Worm (Caenorhabditis elegans): Measurements from ENCODE around the gene T08G3.11.

ce11 chrV:16527796-16528195 lies 48.6 kb upstream of the T08G3.11 start, which contains the start of gene F36D3.16:
- no peak for TF ChIP-seq mep-1 (tag; optimal IDR thresholded peaks at IDR 0.05)
- TF ChIP-seq pag-3 (tag; optimal IDR thresholded peaks at IDR 0.05; ENCODE audit: borderline replicate concordance, insufficient read depth), result no peak
- TF ChIP-seq lin-15B (tag; optimal IDR thresholded peaks at IDR 0.05), result no peak
- no peak for TF ChIP-seq lsy-2 (tag; optimal IDR thresholded peaks at IDR 0.05)
- TF ChIP-seq alr-1 (tag; optimal IDR thresholded peaks at IDR 0.05; ENCODE audit: borderline replicate concordance), result no peak
- no peak for TF ChIP-seq ama-1 (optimal IDR thresholded peaks at IDR 0.05)
- TF ChIP-seq jun-1 (tag; optimal IDR thresholded peaks at IDR 0.05), result no peak
- no peak for TF ChIP-seq ces-1 (GFP tag; optimal IDR thresholded peaks at IDR 0.05)
- no peak for TF ChIP-seq lin-39 (tag; optimal IDR thresholded peaks at IDR 0.05)
